Fruit fly (Drosophila melanogaster): Measurements from ENCODE around the gene Nmd3.

The Nmd3 gene

dm6 chrX:2134965-2135758, 49.3 kb downstream of the Nmd3 start (continued):
- TF ChIP-seq Ada2b (GFP tag; IDR thresholded peaks at IDR 0.05) (peak; percentile 90), CG30431 (GFP tag; optimal IDR thresholded peaks at IDR 0.05) (peak; percentile 52), Sox100B (GFP tag; optimal IDR thresholded peaks at IDR 0.05) (peak; percentile 90), MBD-R2 (GFP tag; IDR thresholded peaks at IDR 0.05) (no peak), cwo (GFP tag; optimal IDR thresholded peaks at IDR 0.05) (peak; percentile 88), peb (GFP tag; IDR thresholded peaks at IDR 0.05) (peak; percentile 70; the same call in 1 of the 2 replicates), CG10565 (GFP tag; optimal IDR thresholded peaks at IDR 0.05) (no peak), ash1 (GFP tag; optimal IDR thresholded peaks at IDR 0.05) (peak; percentile 40), CG10543 (GFP tag; optimal IDR thresholded peaks at IDR 0.05) (peak; percentile 96), CG11093 (GFP tag; IDR thresholded peaks at IDR 0.05) (peak; percentile 55; the same call in 2 of the 3 replicates), CG6765 (GFP tag; optimal IDR thresholded peaks at IDR 0.05) (peak; percentile 91), chinmo (GFP tag; IDR thresholded peaks at IDR 0.05; ENCODE audit: partially characterized antibody) (peak; percentile 85; the same call in 3 of the 4 replicates), CG7963 (GFP tag; IDR thresholded peaks at IDR 0.05; ENCODE audit: partially characterized antibody) (no peak), Dip3 (GFP tag; optimal IDR thresholded peaks at IDR 0.05) (peak; percentile 82), CG12659 (GFP tag; optimal IDR thresholded peaks at IDR 0.05) (peak; percentile 93), Bgb (GFP tag; IDR thresholded peaks at IDR 0.05; ENCODE audit: partially characterized antibody) (0 out of 2 replicates have a peak, but pooled peaks have one; percentile 5), Mes4 (GFP tag; optimal IDR thresholded peaks at IDR 0.05) (peak; percentile 73), CG43689 (GFP tag; IDR thresholded peaks at IDR 0.05) (no peak), en (GFP tag; optimal IDR thresholded peaks at IDR 0.05) (peak; percentile 71), CG8281 (tag; optimal IDR thresholded peaks at IDR 0.05) (peak; percentile 79), Dek (tag; optimal IDR thresholded peaks at IDR 0.05) (peak; percentile 83), CG10654 (GFP tag; optimal IDR thresholded peaks at IDR 0.05) (peak; percentile 76), emc (GFP tag; optimal IDR thresholded peaks at IDR 0.05) (peak; percentile 66), CG1647 (GFP tag; optimal IDR thresholded peaks at IDR 0.05) (peak; percentile 54), fd96Cb (tag; optimal IDR thresholded peaks at IDR 0.05) (peak; percentile 87), Lim3 (GFP tag; IDR thresholded peaks at IDR 0.05) (peak; percentile 21; the same call in 1 of the 2 replicates), Ptx1 (GFP tag; IDR thresholded peaks at IDR 0.05) (peak; percentile 90), HmgZ (tag; optimal IDR thresholded peaks at IDR 0.05) (peak; percentile 93), CG8765 (GFP tag; IDR thresholded peaks at IDR 0.05) (peak; percentile 57; the same call in 1 of the 2 replicates), Camta (GFP tag; optimal IDR thresholded peaks at IDR 0.05) (peak; percentile 88), gt (GFP tag; IDR thresholded peaks at IDR 0.05) (no peak), CG9215 (GFP tag; IDR thresholded peaks at IDR 0.05) (peak; percentile 83), CG17186 (GFP tag; optimal IDR thresholded peaks at IDR 0.05) (peak; percentile 24), CG8944 (GFP tag; optimal IDR thresholded peaks at IDR 0.05) (peak; percentile 77), vfl (GFP tag; optimal IDR thresholded peaks at IDR 0.05) (peak; percentile 42), run (tag; optimal IDR thresholded peaks at IDR 0.05) (peak; percentile 87), nerfin-2 (GFP tag; IDR thresholded peaks at IDR 0.05; ENCODE audit: partially characterized antibody) (no peak), CG7987 (GFP tag; optimal IDR thresholded peaks at IDR 0.05) (peak; percentile 54), CG4854 (GFP tag; optimal IDR thresholded peaks at IDR 0.05) (peak; percentile 73), rib (GFP tag; IDR thresholded peaks at IDR 0.05) (peak; percentile 8; the same call in 1 of the 2 replicates), CG13287 (GFP tag; IDR thresholded peaks at IDR 0.05; ENCODE audit: partially characterized antibody) (peak; percentile 14; the same call in 1 of the 2 replicates), Med (GFP tag) (peak; percentile 97), gcm2 (GFP tag; optimal IDR thresholded peaks at IDR 0.05) (peak; percentile 72), CG7372 (GFP tag; IDR thresholded peaks at IDR 0.05) (peak; percentile 86), Meics (GFP tag; optimal IDR thresholded peaks at IDR 0.05) (peak; percentile 91), wor (GFP tag; IDR thresholded peaks at IDR 0.05) (peak; percentile 53; the same call in 1 of the 2 replicates), dysf (GFP tag; IDR thresholded peaks at IDR 0.05) (peak; percentile 92), Dfd (GFP tag; optimal IDR thresholded peaks at IDR 0.05) (no peak)

Data from whole organism, embryonic.